Worm (Caenorhabditis elegans): ENCODE measurements around the gene ZK930.2.

- TF ChIP-seq nhr-76 (tag; optimal IDR thresholded peaks at IDR 0.05) (no peak), egl-27 (tag; optimal IDR thresholded peaks at IDR 0.05) (no peak), ztf-4 (tag; optimal IDR thresholded peaks at IDR 0.05) (no peak), lir-3 (tag; optimal IDR thresholded peaks at IDR 0.05; ENCODE audit: poor library complexity) (no peak), irx-1 (tag; optimal IDR thresholded peaks at IDR 0.05) (no peak), ama-1 (optimal IDR thresholded peaks at IDR 0.05) (no peak), zag-1 (tag; optimal IDR thresholded peaks at IDR 0.05) (no peak)
These were observed 17.3 kb upstream of the ZK930.2 start for ce11 chrII:11910569-11910968.

Measured in whole organism, L1 larva.